Worm (Caenorhabditis elegans): Measurements from ENCODE around the gene F08B12.11.

DNA sequence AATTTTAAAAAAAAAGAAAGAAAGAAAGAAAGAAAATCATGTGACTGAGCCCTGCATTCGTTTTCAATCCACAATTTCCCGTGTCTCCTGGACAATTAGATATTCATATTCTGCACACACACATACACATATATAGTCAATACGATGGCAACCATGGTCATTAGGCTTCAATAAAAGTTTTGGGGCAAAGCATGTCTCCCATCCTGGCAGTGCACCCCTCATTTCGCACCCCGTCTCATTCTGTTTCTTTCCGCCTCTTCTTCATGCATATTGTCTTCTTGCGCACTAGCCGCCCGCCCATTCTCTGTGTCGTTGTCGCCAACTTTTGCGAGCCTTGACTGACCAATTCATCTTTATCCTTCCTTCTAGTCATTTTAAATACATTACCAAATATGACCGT, 17.2 kb upstream of the F08B12.11 start:
- TF ChIP-seq flt-1 (GFP tag; IDR thresholded peaks at IDR 0.05) = no peak
- no peak for TF ChIP-seq ama-1 (optimal IDR thresholded peaks at IDR 0.05)
- no peak for TF ChIP-seq sea-1 (GFP tag; conservative IDR thresholded peaks at IDR 0.05)
- TF ChIP-seq ets-7 (tag; optimal IDR thresholded peaks at IDR 0.05) = no peak
- no peak for TF ChIP-seq scrt-1 (GFP tag; IDR thresholded peaks at IDR 0.05)
- TF ChIP-seq F13C5.2 (tag; optimal IDR thresholded peaks at IDR 0.05) = no peak
- TF ChIP-seq pes-1 (GFP tag; IDR thresholded peaks at IDR 0.05) = no peak
- no peak for TF ChIP-seq tbx-37 (GFP tag; conservative IDR thresholded peaks at IDR 0.05)
- TF ChIP-seq hmg-4 (GFP tag; optimal IDR thresholded peaks at IDR 0.05) = no peak
- no peak for TF ChIP-seq aly-1 (tag; optimal IDR thresholded peaks at IDR 0.05)
- TF ChIP-seq B0310.2 (tag; optimal IDR thresholded peaks at IDR 0.05) = no peak

All from whole organism, early embryonic.